Worm (Caenorhabditis elegans) whole organism, L4/young adult: ENCODE results near the gene mrg-1.

Experiments used
- dao-5 ChIP-seq: sonication (generic microtip); optimal IDR thresholded peaks from 2 replicates; lab custom pipeline; 2016; ENCODE audit warnings: missing genotype, missing genetic modification characterization, moderate library complexity, missing compliant biosample characterization
- him-1 ChIP-seq: sonication (generic microtip); optimal IDR thresholded peaks from 2 replicates; lab custom pipeline; 2016; ENCODE audit warnings: missing genotype, missing genetic modification reagents, missing genetic modification characterization, missing compliant biosample characterization

DNA sequence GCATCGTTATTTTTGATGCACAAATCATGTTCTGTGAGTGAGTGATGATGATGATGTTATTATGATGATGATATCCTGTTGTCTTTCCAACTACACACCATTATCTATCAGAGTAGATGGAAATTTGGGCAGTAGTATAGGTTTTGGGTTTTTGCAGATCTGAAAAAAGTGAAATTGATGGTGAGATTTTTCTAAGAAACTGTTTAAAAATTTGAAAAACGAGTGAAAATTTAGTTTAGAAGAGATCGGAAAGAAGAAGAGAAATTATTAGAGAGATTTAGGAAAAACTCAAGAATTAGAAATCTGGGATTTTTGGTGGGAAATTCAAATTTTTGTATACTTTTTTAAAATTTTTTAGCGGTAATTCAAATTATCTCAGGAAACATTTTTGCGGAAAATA lies 17.1 kb upstream of the mrg-1 start, which contains the start of the genes Y37D8A.29 and unc-71:
- TF ChIP-seq him-1 (tag; lab: Kevin White, UChicago) = no peak
- TF ChIP-seq dao-5 (tag; lab: Kevin White, UChicago) = no peak
